Worm (Caenorhabditis elegans): ENCODE data around the gene C50A2.3.

The C50A2.3 gene

ce11 chrIV:1177683-1178082 is 19.9 kb upstream of the C50A2.3 start, which contains the start of gene Y104H12D.2:
Y104H12D.2 (plus strand) TSS chrIV:1178022.
- TF ChIP-seq sptf-1 (tag; optimal IDR thresholded peaks at IDR 0.05) (no peak), unc-39 (tag; optimal IDR thresholded peaks at IDR 0.05) (no peak), ces-1 (GFP tag; optimal IDR thresholded peaks at IDR 0.05) (peak; percentile 41), mep-1 (tag; optimal IDR thresholded peaks at IDR 0.05) (peak; percentile 0), lsy-2 (tag; optimal IDR thresholded peaks at IDR 0.05) (peak; percentile 23)

ce11 chrIV:1176613-1177012 is 18.8 kb upstream of the C50A2.3 start:
- TF ChIP-seq tbx-8 (GFP tag; optimal IDR thresholded peaks at IDR 0.05) (no peak), sem-2 (GFP tag; optimal IDR thresholded peaks at IDR 0.05) (no peak), snpc-4 (tag; optimal IDR thresholded peaks at IDR 0.05) (no peak), elt-3 (tag; optimal IDR thresholded peaks at IDR 0.05) (no peak), blmp-1 (tag; optimal IDR thresholded peaks at IDR 0.05) (no peak), flh-1 (GFP tag; optimal IDR thresholded peaks at IDR 0.05) (no peak), ham-2 (GFP tag; optimal IDR thresholded peaks at IDR 0.05) (no peak), ztf-11 (tag; optimal IDR thresholded peaks at IDR 0.05) (no peak), bed-3 (GFP tag; optimal IDR thresholded peaks at IDR 0.05) (no peak), nhr-76 (tag; optimal IDR thresholded peaks at IDR 0.05) (no peak)

- TF ChIP-seq ceh-39 (tag; optimal IDR thresholded peaks at IDR 0.05), result no peak
- TF ChIP-seq nhr-12 (tag; optimal IDR thresholded peaks at IDR 0.05), result no peak
- TF ChIP-seq drap-1 (GFP tag; optimal IDR thresholded peaks at IDR 0.05), result no peak
- no peak for TF ChIP-seq mep-1 (tag; optimal IDR thresholded peaks at IDR 0.05)
- no peak for TF ChIP-seq lin-13 (tag; optimal IDR thresholded peaks at IDR 0.05)
- TF ChIP-seq unc-39 (tag; optimal IDR thresholded peaks at IDR 0.05), result no peak
- TF ChIP-seq elt-1 (tag; optimal IDR thresholded peaks at IDR 0.05; ENCODE audit: borderline replicate concordance, insufficient read depth), result no peak
- no peak for TF ChIP-seq mls-2 (tag; optimal IDR thresholded peaks at IDR 0.05)
- no peak for TF ChIP-seq nhr-28 (tag; optimal IDR thresholded peaks at IDR 0.05)
- no peak for TF ChIP-seq elt-3 (tag; optimal IDR thresholded peaks at IDR 0.05)
These were observed 16.6 kb upstream of the C50A2.3 start for ce11 chrIV:1174411-1174810.

ce11 chrIV:1170408-1170807 is 12.6 kb upstream of the C50A2.3 start, which contains the start of gene cec-2:
cec-2 (plus strand) TSS chrIV:1170708.
- TF ChIP-seq unc-39 (tag; optimal IDR thresholded peaks at IDR 0.05) (no peak), tbx-8 (GFP tag; optimal IDR thresholded peaks at IDR 0.05) (no peak), ces-1 (GFP tag; optimal IDR thresholded peaks at IDR 0.05) (no peak), ceh-39 (tag; optimal IDR thresholded peaks at IDR 0.05) (no peak), ztf-11 (tag; optimal IDR thresholded peaks at IDR 0.05) (no peak), lin-13 (tag; optimal IDR thresholded peaks at IDR 0.05) (no peak), snpc-4 (tag; optimal IDR thresholded peaks at IDR 0.05) (no peak), drap-1 (GFP tag; optimal IDR thresholded peaks at IDR 0.05) (no peak), sptf-1 (tag; optimal IDR thresholded peaks at IDR 0.05) (no peak), zip-8 (tag; optimal IDR thresholded peaks at IDR 0.05) (no peak), ham-2 (GFP tag; optimal IDR thresholded peaks at IDR 0.05) (no peak), ceh-83 (GFP tag; optimal IDR thresholded peaks at IDR 0.05) (no peak), M03D4.4 (tag; optimal IDR thresholded peaks at IDR 0.05) (no peak), unc-62 (GFP tag; optimal IDR thresholded peaks at IDR 0.05) (no peak), blmp-1 (tag; optimal IDR thresholded peaks at IDR 0.05) (no peak), mep-1 (tag; optimal IDR thresholded peaks at IDR 0.05) (no peak)

- no peak for TF ChIP-seq nhr-76 (tag; optimal IDR thresholded peaks at IDR 0.05)
- no peak for TF ChIP-seq nhr-12 (tag; optimal IDR thresholded peaks at IDR 0.05)
- no peak for TF ChIP-seq bed-3 (GFP tag; optimal IDR thresholded peaks at IDR 0.05)
- TF ChIP-seq ces-1 (GFP tag; optimal IDR thresholded peaks at IDR 0.05), result peak; percentile 44
- TF ChIP-seq sptf-1 (tag; optimal IDR thresholded peaks at IDR 0.05), result peak; percentile 43
- peak; percentile 31 for TF ChIP-seq M03D4.4 (tag; optimal IDR thresholded peaks at IDR 0.05)
- TF ChIP-seq elt-1 (tag; optimal IDR thresholded peaks at IDR 0.05; ENCODE audit: borderline replicate concordance, insufficient read depth), result no peak
- TF ChIP-seq unc-62 (GFP tag; optimal IDR thresholded peaks at IDR 0.05), result peak; percentile 3
- TF ChIP-seq elt-3 (tag; optimal IDR thresholded peaks at IDR 0.05), result no peak
- TF ChIP-seq ztf-11 (tag; optimal IDR thresholded peaks at IDR 0.05), result no peak
- no peak for TF ChIP-seq pha-4 (tag; optimal IDR thresholded peaks at IDR 0.05)
- TF ChIP-seq flh-1 (GFP tag; optimal IDR thresholded peaks at IDR 0.05), result no peak
These were observed 10.6 kb upstream of the C50A2.3 start for ce11 chrIV:1168311-1168965.

- TF ChIP-seq mls-2 (tag; optimal IDR thresholded peaks at IDR 0.05) (no peak), sptf-1 (tag; optimal IDR thresholded peaks at IDR 0.05) (no peak), nhr-237 (tag; optimal IDR thresholded peaks at IDR 0.05) (no peak), ceh-83 (GFP tag; optimal IDR thresholded peaks at IDR 0.05) (no peak), pha-4 (tag; optimal IDR thresholded peaks at IDR 0.05) (no peak), unc-120 (tag; optimal IDR thresholded peaks at IDR 0.05; ENCODE audit: poor library complexity, severe bottlenecking) (no peak), lsy-2 (tag; optimal IDR thresholded peaks at IDR 0.05) (no peak), mab-5 (tag; optimal IDR thresholded peaks at IDR 0.05) (no peak), tbx-8 (GFP tag; optimal IDR thresholded peaks at IDR 0.05) (no peak), cnd-1 (tag; optimal IDR thresholded peaks at IDR 0.05) (no peak), ces-1 (GFP tag; optimal IDR thresholded peaks at IDR 0.05) (no peak), unc-62 (GFP tag; optimal IDR thresholded peaks at IDR 0.05) (no peak), flh-1 (GFP tag; optimal IDR thresholded peaks at IDR 0.05) (no peak), ceh-43 (GFP tag; optimal IDR thresholded peaks at IDR 0.05) (no peak), elt-1 (tag; optimal IDR thresholded peaks at IDR 0.05; ENCODE audit: borderline replicate concordance, insufficient read depth) (no peak), zip-8 (tag; optimal IDR thresholded peaks at IDR 0.05) (no peak), snpc-4 (tag; optimal IDR thresholded peaks at IDR 0.05) (no peak), nhr-12 (tag; optimal IDR thresholded peaks at IDR 0.05) (no peak)
These were observed 9.5 kb upstream of the C50A2.3 start for ce11 chrIV:1167352-1167751.
